Fruit fly (Drosophila melanogaster) whole organism, prepupa: ENCODE measurements around the gene CG5664.

ENCODE experiments used
- Blimp-1 ChIP-seq: fragments of 200-800 bp; sonication (Bioruptor generic); optimal IDR thresholded peaks from 3 replicates; lab custom pipeline; 2017; ENCODE audit warnings: missing biosample characterization, missing genetic modification characterization, mild to moderate bottlenecking, moderate library complexity, missing genetic modification reagents
- CG10669 ChIP-seq: fragments of 200-800 bp; sonication (Bioruptor generic); optimal IDR thresholded peaks from 3 replicates; lab custom pipeline; 2018; ENCODE audit warnings: missing biosample characterization, mild to moderate bottlenecking, missing genetic modification characterization, moderate library complexity
- CG11294 ChIP-seq: fragments of 200-800 bp; sonication (Bioruptor generic); IDR thresholded peaks from 2 replicates; pipeline ENCODE4 v1.3.6; 2022; ENCODE audit warnings: missing biosample characterization, missing genetic modification characterization
- CG11762 ChIP-seq: fragments of 200-800 bp; sonication (Bioruptor generic); optimal IDR thresholded peaks from 3 replicates; lab custom pipeline; 2016; ENCODE audit warnings: missing biosample characterization, missing genetic modification characterization; ENCODE audit not compliant: insufficient read depth
- CG15336 ChIP-seq: fragments of 200-800 bp; sonication (Bioruptor generic); IDR thresholded peaks from 2 replicates; pipeline ENCODE4 v1.3.6; 2022; ENCODE audit warnings: missing biosample characterization, missing genetic modification characterization
- CG1621 ChIP-seq: fragments of 200-800 bp; sonication (Bioruptor generic); optimal IDR thresholded peaks from 3 replicates; lab custom pipeline; 2018; ENCODE audit warnings: missing biosample characterization, mild to moderate bottlenecking, missing genetic modification characterization
- CG31627 ChIP-seq: fragments of 200-800 bp; sonication (Bioruptor generic); optimal IDR thresholded peaks from 3 replicates; lab custom pipeline; 2016; ENCODE audit warnings: missing biosample characterization, missing genetic modification characterization
- CG3919 ChIP-seq: fragments of 200-800 bp; sonication (Bioruptor generic); optimal IDR thresholded peaks from 3 replicates; lab custom pipeline; 2016; ENCODE audit warnings: missing biosample characterization, missing genetic modification characterization
- CG6163 ChIP-seq: fragments of 200-800 bp; sonication (Bioruptor generic); IDR thresholded peaks from 3 replicates; pipeline ENCODE4 v1.3.6; 2022; ENCODE audit warnings: missing biosample characterization, missing genetic modification characterization
- CG6792 ChIP-seq: fragments of 200-800 bp; sonication (Bioruptor generic); optimal IDR thresholded peaks from 3 replicates; lab custom pipeline; 2016; ENCODE audit warnings: missing biosample characterization, missing genetic modification characterization
- CG6808 ChIP-seq: fragments of 200-800 bp; sonication (Bioruptor generic); optimal IDR thresholded peaks from 3 replicates; lab custom pipeline; 2017; ENCODE audit warnings: missing biosample characterization, missing genetic modification characterization, mild to moderate bottlenecking, moderate library complexity, missing genetic modification reagents
- CG6854 ChIP-seq: fragments of 200-800 bp; sonication (Bioruptor generic); optimal IDR thresholded peaks from 2 replicates; lab custom pipeline; 2017; ENCODE audit warnings: missing biosample characterization, mild to moderate bottlenecking, missing genetic modification characterization
- CG7368 ChIP-seq: fragments of 200-800 bp; sonication (Bioruptor generic); optimal IDR thresholded peaks from 3 replicates; lab custom pipeline; 2016; ENCODE audit warnings: missing biosample characterization, missing genetic modification characterization
- CG8119 ChIP-seq: fragments of 200-800 bp; sonication (Bioruptor generic); IDR thresholded peaks from 3 replicates; pipeline ENCODE4 v1.3.6; 2022; ENCODE audit warnings: missing biosample characterization, missing genetic modification characterization
- CG8319 ChIP-seq: fragments of 200-800 bp; sonication (Bioruptor generic); optimal IDR thresholded peaks from 3 replicates; lab custom pipeline; 2016; ENCODE audit warnings: missing biosample characterization, missing genetic modification characterization
- CG8632 ChIP-seq: fragments of 200-800 bp; sonication (Bioruptor generic); optimal IDR thresholded peaks from 3 replicates; lab custom pipeline; 2016; ENCODE audit warnings: missing biosample characterization, missing genetic modification characterization
- CG9139 ChIP-seq: fragments of 200-800 bp; sonication (Bioruptor generic); optimal IDR thresholded peaks from 3 replicates; lab custom pipeline; 2017; ENCODE audit warnings: missing biosample characterization, mild to moderate bottlenecking, missing genetic modification characterization
- Eip75B ChIP-seq: fragments of 200-800 bp; sonication (Bioruptor generic); optimal IDR thresholded peaks from 3 replicates; lab custom pipeline; 2016; ENCODE audit warnings: missing biosample characterization, missing genetic modification characterization
- Eip78C ChIP-seq: fragments of 200-800 bp; sonication (Bioruptor generic); peaks from one replicate; lab custom pipeline; 2016; ENCODE audit warnings: missing biosample characterization, missing genetic modification characterization
- Eip93F ChIP-seq: fragments of 200-800 bp; sonication (Bioruptor generic); optimal IDR thresholded peaks from 2 replicates; lab custom pipeline; 2016; ENCODE audit warnings: missing biosample characterization, mild to moderate bottlenecking, missing genetic modification characterization
- Smox ChIP-seq: fragments of 200-800 bp; sonication (Bioruptor generic); optimal IDR thresholded peaks from 3 replicates; lab custom pipeline; 2016; ENCODE audit warnings: missing biosample characterization, missing genetic modification characterization
- Sox14 ChIP-seq: fragments of 200-800 bp; sonication (Bioruptor generic); optimal IDR thresholded peaks from 3 replicates; lab custom pipeline; 2016; ENCODE audit warnings: missing biosample characterization, missing genetic modification characterization
- acj6 ChIP-seq: fragments of 200-800 bp; sonication (Bioruptor generic); optimal IDR thresholded peaks from 3 replicates; lab custom pipeline; 2016; ENCODE audit warnings: missing biosample characterization, missing genetic modification characterization
- dac ChIP-seq: fragments of 200-800 bp; sonication (Bioruptor generic); optimal IDR thresholded peaks from 2 replicates; lab custom pipeline; 2017; ENCODE audit warnings: missing biosample characterization, mild to moderate bottlenecking, missing genetic modification characterization
- dsx ChIP-seq: fragments of 200-800 bp; optimal IDR thresholded peaks from 3 replicates; lab custom pipeline; 2019; ENCODE audit warnings: missing biosample characterization, mild to moderate bottlenecking, missing genetic modification characterization, moderate library complexity; ENCODE audit not compliant: poor library complexity, severe bottlenecking
- eg ChIP-seq: fragments of 200-800 bp; sonication (Bioruptor generic); IDR thresholded peaks from 3 replicates; pipeline ENCODE4 v1.3.6; 2022; ENCODE audit warnings: missing biosample characterization, missing genetic modification characterization
- esn ChIP-seq: fragments of 200-800 bp; sonication (Bioruptor generic); optimal IDR thresholded peaks from 2 replicates; lab custom pipeline; 2016; ENCODE audit warnings: missing biosample characterization, mild to moderate bottlenecking, missing genetic modification characterization, moderate library complexity
- fd59A ChIP-seq: fragments of 200-800 bp; sonication (Bioruptor generic); optimal IDR thresholded peaks from 2 replicates; lab custom pipeline; 2017; ENCODE audit warnings: missing biosample characterization, mild to moderate bottlenecking, missing genetic modification characterization, missing genetic modification reagents
- fd85E ChIP-seq: fragments of 200-800 bp; sonication (Bioruptor generic); optimal IDR thresholded peaks from 3 replicates; lab custom pipeline; 2016; ENCODE audit warnings: missing biosample characterization, missing genetic modification characterization
- fkh ChIP-seq: fragments of 200-800 bp; sonication (Bioruptor generic); optimal IDR thresholded peaks from 3 replicates; lab custom pipeline; 2017; ENCODE audit warnings: missing biosample characterization, mild to moderate bottlenecking, missing genetic modification characterization, moderate library complexity
- lz ChIP-seq: fragments of 200-800 bp; sonication (Bioruptor generic); optimal IDR thresholded peaks from 3 replicates; lab custom pipeline; 2016; ENCODE audit warnings: missing biosample characterization, missing genetic modification characterization
- pdm3 ChIP-seq: fragments of 200-800 bp; sonication (Bioruptor generic); optimal IDR thresholded peaks from 3 replicates; lab custom pipeline; 2016; ENCODE audit warnings: missing biosample characterization, missing genetic modification characterization
- salr ChIP-seq, 2 experiments: fragments of 200-800 bp; sonication (Bioruptor generic); optimal IDR thresholded peaks; 3 replicates each; lab custom pipeline; 2016 to 2018; ENCODE audit warnings: missing biosample characterization in 2 of 2, missing genetic modification characterization in 2 of 2, mild to moderate bottlenecking in 1 of 2
- spab ChIP-seq: fragments of 200-800 bp; sonication (Bioruptor generic); optimal IDR thresholded peaks from 2 replicates; lab custom pipeline; 2017; ENCODE audit warnings: missing biosample characterization, mild to moderate bottlenecking, missing genetic modification characterization, missing genetic modification reagents
- ss ChIP-seq, 2 experiments: fragments of 200-800 bp; sonication (Bioruptor generic); optimal IDR thresholded peaks; 2 replicates in 1 of 2; 3 replicates in 1 of 2; lab custom pipeline; 2017 to 2018; ENCODE audit warnings: mild to moderate bottlenecking in 2 of 2, missing biosample characterization in 2 of 2, missing genetic modification characterization in 2 of 2, moderate library complexity in 1 of 2
- svp ChIP-seq: fragments of 200-800 bp; sonication (Bioruptor generic); peaks from one replicate; lab custom pipeline; 2016; ENCODE audit warnings: missing biosample characterization, missing genetic modification characterization

CG5664 gene

DNA sequence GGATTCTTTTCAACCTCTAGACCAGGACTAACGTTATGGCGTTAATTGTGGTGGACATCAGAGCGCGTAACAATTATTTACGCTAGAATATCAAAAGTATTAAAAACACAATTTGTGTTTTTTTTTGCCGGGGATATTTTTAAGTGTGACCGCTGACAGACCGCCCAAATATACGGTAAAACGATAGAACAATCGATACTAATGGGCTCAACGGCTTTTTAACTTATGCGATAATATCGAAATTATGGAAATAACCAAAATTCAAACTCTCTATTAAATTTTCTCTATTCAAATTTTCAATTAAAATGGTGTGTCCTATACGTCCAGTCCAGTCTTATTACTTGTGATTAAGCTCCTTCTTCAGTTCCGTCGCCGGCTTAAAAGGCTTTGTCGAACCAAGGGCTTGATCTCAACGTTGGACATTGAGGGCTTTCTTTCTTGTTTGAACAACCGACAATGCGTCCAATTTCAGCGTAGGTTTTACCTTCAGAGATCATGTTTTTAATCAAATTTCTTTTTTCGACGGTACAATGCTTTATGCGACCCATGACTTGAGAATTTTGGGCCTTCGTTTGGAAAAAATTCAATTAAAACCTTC, at the start of gene CG5664:
TSS of gene CG5664 (minus strand) at position 148 of the 598 bp plus-strand sequence.
- TF ChIP-seq CG15336 (GFP tag; lab: Robert Waterston, UW), result no peak
- TF ChIP-seq CG6792 (GFP tag; lab: Kevin White, UChicago), result no peak
- TF ChIP-seq lz (GFP tag; lab: Kevin White, UChicago), result no peak
- TF ChIP-seq CG1621, result no peak
- no peak for TF ChIP-seq Smox (GFP tag; lab: Kevin White, UChicago)
- no peak for TF ChIP-seq CG8319 (GFP tag; lab: Kevin White, UChicago)
- TF ChIP-seq CG3919 (GFP tag; lab: Kevin White, UChicago), result no peak
- no peak for TF ChIP-seq fkh (GFP tag; lab: Kevin White, UChicago)
- TF ChIP-seq CG11294 (GFP tag; lab: Robert Waterston, UW), result no peak

DNA sequence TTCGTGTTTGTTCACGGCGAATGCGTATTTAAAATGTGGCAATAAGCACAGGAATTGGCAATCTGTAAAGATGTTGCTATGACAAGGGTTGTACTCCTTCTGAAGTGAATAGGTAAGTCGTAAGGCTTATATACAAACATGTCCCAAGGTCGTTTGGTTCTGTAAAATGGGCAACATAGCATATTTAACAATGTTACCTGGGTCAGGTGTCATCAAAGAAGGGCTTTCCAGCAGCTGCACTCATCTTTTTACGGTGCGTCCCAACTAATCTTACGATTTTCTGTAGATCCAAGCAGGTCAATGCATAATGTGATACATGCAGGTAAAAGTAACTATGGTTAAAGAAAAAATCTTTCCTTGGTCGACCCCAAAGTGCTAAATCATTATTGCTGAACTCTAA, 49.3 kb upstream of the CG5664 start, which contains the start of gene Neu2:
TSS of gene Neu2 (minus strand) at position 101 of the 400 bp plus-strand sequence.
- TF ChIP-seq CG6808 (GFP tag; lab: Kevin White, UChicago), result no peak

DNA sequence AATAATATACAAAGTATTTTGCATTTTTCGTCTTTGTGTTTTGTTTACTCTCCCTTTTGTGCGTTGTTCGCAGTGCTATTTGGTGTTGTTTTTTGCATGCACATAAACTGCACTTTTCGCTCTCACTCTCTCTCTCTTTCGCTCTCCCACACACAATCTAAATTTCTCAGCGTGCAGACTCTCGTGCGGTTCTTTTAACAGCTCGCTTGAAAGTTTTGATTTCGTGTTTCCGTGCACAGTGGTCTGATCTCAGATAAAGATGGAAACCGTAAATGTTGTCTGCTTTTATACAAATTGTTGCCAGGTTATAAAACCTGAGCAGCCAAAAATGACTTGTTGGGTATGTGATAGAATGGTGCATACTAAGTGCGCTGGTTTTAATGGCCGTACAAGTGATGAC, 44.2 kb upstream of the CG5664 start:
- TF ChIP-seq dsx (peak; percentile 40), CG6163 (GFP tag; lab: Robert Waterston, UW) (peak; percentile 57; the same call in 2 of the 3 replicates), CG8119 (GFP tag; lab: Robert Waterston, UW) (peak; percentile 55), CG15336 (GFP tag; lab: Robert Waterston, UW) (peak; percentile 55; the same call in 1 of the 2 replicates)

DNA sequence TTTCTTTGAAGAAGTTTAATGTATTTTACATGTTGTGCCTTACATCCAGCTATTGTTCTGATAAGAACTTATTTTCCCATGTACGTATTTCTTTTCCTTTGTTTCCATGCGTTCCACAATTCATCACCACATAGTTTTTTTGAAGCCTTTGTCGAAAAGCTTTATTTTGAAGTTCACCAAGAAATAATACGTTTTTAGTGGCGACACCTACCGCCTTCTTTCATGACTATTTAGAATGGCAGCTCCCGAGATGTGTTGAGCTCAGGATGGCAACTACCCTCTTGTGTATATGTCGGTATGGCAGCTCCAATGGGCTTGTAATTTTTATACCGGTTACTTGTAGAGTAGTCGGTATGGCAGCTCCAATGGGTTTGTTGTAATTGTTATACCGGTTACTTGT, 42.7 kb upstream of the CG5664 start:
- TF ChIP-seq Smox (GFP tag; lab: Kevin White, UChicago) (no peak), lz (GFP tag; lab: Kevin White, UChicago) (no peak), CG7368 (no peak), CG8632 (GFP tag; lab: Kevin White, UChicago) (no peak), eg (GFP tag; lab: Robert Waterston, UW) (no peak), salr (GFP tag; optimal IDR thresholded peaks at IDR 0.05; lab: Kevin White, UChicago) (no peak), acj6 (no peak), dsx (peak; percentile 2), CG31627 (GFP tag; lab: Kevin White, UChicago) (peak; percentile 2), pdm3 (GFP tag; lab: Kevin White, UChicago) (no peak), Sox14 (peak; percentile 56), ss (GFP tag; optimal IDR thresholded peaks at IDR 0.05; lab: Kevin White, UChicago) (no peak), svp (GFP tag; lab: Kevin White, UChicago) (no peak), CG10669 (GFP tag; lab: Kevin White, UChicago) (no peak), spab (GFP tag; lab: Kevin White, UChicago) (no peak), CG11762 (GFP tag; lab: Kevin White, UChicago) (no peak), Eip75B (GFP tag; lab: Kevin White, UChicago) (no peak), Blimp-1 (GFP tag; lab: Kevin White, UChicago) (no peak), fd85E (no peak), Eip78C (GFP tag; lab: Kevin White, UChicago) (no peak), CG9139 (no peak), fd59A (no peak)
- TF ChIP-seq, all 60 proteins: peak for 3

DNA sequence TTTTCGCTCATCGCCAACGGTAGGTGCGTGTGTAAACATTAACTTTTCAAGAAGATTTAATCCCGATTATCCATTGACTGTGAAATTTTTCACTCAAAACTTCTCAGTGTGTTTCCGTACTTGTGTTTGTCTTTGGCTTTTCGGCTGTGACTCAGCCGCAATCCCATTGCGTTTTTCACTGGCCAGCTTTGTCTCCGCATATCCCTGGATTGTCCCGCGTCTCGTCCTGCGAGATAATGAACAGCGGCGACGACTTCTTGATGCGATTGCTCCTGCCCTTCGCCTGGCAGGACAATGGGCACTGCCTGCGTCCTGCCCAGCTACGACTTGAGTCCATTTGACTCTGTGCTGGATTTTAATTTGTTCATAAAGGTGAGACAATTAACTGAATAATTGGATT, 40.9 kb upstream of the CG5664 start:
- TF ChIP-seq dac, result no peak
- no peak for TF ChIP-seq CG6854 (GFP tag; lab: Kevin White, UChicago)
- TF ChIP-seq Eip93F (GFP tag; lab: Kevin White, UChicago), result no peak
- TF ChIP-seq CG1621, result no peak
- TF ChIP-seq esn, result no peak
